Fruit fly (Drosophila melanogaster) whole organism, adult: ENCODE results near the gene TfIIEalpha.

Experiments
- CG33017 ChIP-seq: fragments of 200-800 bp; sonication (Bioruptor generic); optimal IDR thresholded peaks from 2 replicates; lab custom pipeline; 2018; ENCODE audit warnings: missing biosample characterization, mild to moderate bottlenecking, missing genetic modification characterization, moderate library complexity
- CG5204 ChIP-seq: fragments of 200-800 bp; sonication (Bioruptor generic); optimal IDR thresholded peaks from 2 replicates; lab custom pipeline; 2016; ENCODE audit warnings: missing biosample characterization, missing genetic modification characterization
- Hr96 ChIP-seq: fragments of 200-800 bp; sonication (Bioruptor generic); optimal IDR thresholded peaks from 2 replicates; lab custom pipeline; 2016; ENCODE audit warnings: missing biosample characterization, missing genetic modification characterization
- bab1 ChIP-seq: fragments of 200-800 bp; sonication (Bioruptor generic); optimal IDR thresholded peaks from 3 replicates; lab custom pipeline; 2019; ENCODE audit warnings: missing biosample characterization, mild to moderate bottlenecking, missing genetic modification characterization, moderate library complexity
- kay ChIP-seq: fragments of 200-800 bp; sonication (Bioruptor generic); peaks from one replicate; lab custom pipeline; 2016; ENCODE audit warnings: missing biosample characterization, missing genetic modification characterization, borderline replicate concordance
- ovo ChIP-seq: fragments of 200-800 bp; sonication (Bioruptor generic); optimal IDR thresholded peaks from 2 replicates; lab custom pipeline; 2016; ENCODE audit warnings: missing biosample characterization, missing genetic modification characterization

- TF ChIP-seq Hr96 (GFP tag; lab: Kevin White, UChicago), result no peak
- no peak for TF ChIP-seq kay (GFP tag; lab: Kevin White, UChicago)
- TF ChIP-seq bab1 (GFP tag; lab: Kevin White, UChicago), result no peak
- TF ChIP-seq CG5204 (GFP tag; lab: Kevin White, UChicago), result no peak
- TF ChIP-seq CG33017, result no peak
- TF ChIP-seq ovo (GFP tag; lab: Kevin White, UChicago), result no peak
Measured at dm6 chr3L:11680298-11680697, 1.5 kb upstream of the TfIIEalpha start, which contains the start of gene CG32085.
